Worm (Caenorhabditis elegans) whole organism, mixed stage, embryonic: ENCODE results near the gene let-413.

ENCODE experiments used
- elt-1 ChIP-seq: sonication (generic microtip); optimal IDR thresholded peaks from 2 replicates; lab custom pipeline; 2017; ENCODE audit warnings: missing genetic modification characterization, mild to moderate bottlenecking, missing compliant biosample characterization, antibody characterized with exemption, moderate library complexity, borderline replicate concordance; ENCODE audit not compliant: insufficient read depth
- elt-3 ChIP-seq: fragments of 150-350 bp; optimal IDR thresholded peaks from 2 replicates; lab custom pipeline; 2014; ENCODE audit warnings: missing biosample characterization, missing genetic modification characterization
- lin-13 ChIP-seq: fragments of 150-350 bp; optimal IDR thresholded peaks from 2 replicates; lab custom pipeline; 2014; ENCODE audit warnings: missing biosample characterization, missing genetic modification characterization
- nhr-237 ChIP-seq: fragments of 150-350 bp; optimal IDR thresholded peaks from 2 replicates; lab custom pipeline; 2014; ENCODE audit warnings: missing biosample characterization, missing genetic modification characterization
- snpc-4 ChIP-seq: fragments of 150-350 bp; optimal IDR thresholded peaks from 2 replicates; lab custom pipeline; 2014; ENCODE audit warnings: missing biosample characterization, missing genetic modification characterization
- sptf-1 ChIP-seq: sonication (generic microtip); optimal IDR thresholded peaks from 2 replicates; lab custom pipeline; 2017; ENCODE audit warnings: mild to moderate bottlenecking, missing genetic modification characterization, moderate library complexity, missing compliant biosample characterization
- unc-120 ChIP-seq: sonication (generic microtip); optimal IDR thresholded peaks from 2 replicates; lab custom pipeline; 2017; ENCODE audit warnings: missing genetic modification characterization, missing compliant biosample characterization; ENCODE audit not compliant: poor library complexity, severe bottlenecking
- zip-8 ChIP-seq: fragments of 150-350 bp; optimal IDR thresholded peaks from 2 replicates; lab custom pipeline; 2014; ENCODE audit warnings: missing biosample characterization, missing genetic modification characterization

ce11 chrV:8007460-8008292, 30.1 kb upstream of the let-413 start, which contains the start of gene Y97E10AR.3:
- TF ChIP-seq zip-8 (tag; lab: Kevin White, UChicago) (no peak), unc-120 (tag; lab: Kevin White, UChicago) (no peak), lin-13 (no peak), snpc-4 (tag; lab: Kevin White, UChicago) (no peak), elt-3 (no peak), elt-1 (tag; lab: Kevin White, UChicago) (no peak), nhr-237 (tag; lab: Kevin White, UChicago) (no peak), sptf-1 (tag; lab: Kevin White, UChicago) (no peak)
